Worm (Caenorhabditis elegans) whole organism, late embryonic: ENCODE measurements around the gene srsx-3.

Experiments used
- C08G9.2 ChIP-seq: sonication (generic microtip); optimal IDR thresholded peaks from 2 replicates; lab custom pipeline; 2016; ENCODE audit warnings: mild to moderate bottlenecking, missing genetic modification characterization, moderate library complexity, missing compliant biosample characterization
- C38D4.7 ChIP-seq: fragments of 200-800 bp; sonication (Bioruptor generic); optimal IDR thresholded peaks from 2 replicates; lab custom pipeline; 2018; ENCODE audit warnings: mild to moderate bottlenecking, missing genetic modification characterization, moderate library complexity, missing compliant biosample characterization
- K09A11.1 ChIP-seq: sonication (generic microtip); optimal IDR thresholded peaks from 2 replicates; lab custom pipeline; 2017; ENCODE audit warnings: antibody characterized with exemption, mild to moderate bottlenecking, missing genetic modification characterization, missing compliant biosample characterization; ENCODE audit not compliant: insufficient read depth
- ama-1 ChIP-seq: fragments of 150-350 bp; optimal IDR thresholded peaks from 2 replicates; lab custom pipeline; 2014
- elt-2 ChIP-seq: sonication (generic microtip); optimal IDR thresholded peaks from 2 replicates; lab custom pipeline; 2016; ENCODE audit warnings: missing genetic modification reagents, missing genetic modification characterization, missing compliant biosample characterization
- ets-4 ChIP-seq: sonication (generic microtip); optimal IDR thresholded peaks from 2 replicates; lab custom pipeline; 2016; ENCODE audit warnings: missing genetic modification characterization, missing compliant biosample characterization
- gmeb-2 ChIP-seq: sonication (generic microtip); optimal IDR thresholded peaks from 2 replicates; lab custom pipeline; 2016; ENCODE audit warnings: missing genetic modification characterization, inconsistent platforms, missing compliant biosample characterization
- hlh-30 ChIP-seq: sonication (generic microtip); optimal IDR thresholded peaks from 2 replicates; lab custom pipeline; 2017; ENCODE audit warnings: antibody characterized with exemption, missing genetic modification characterization, missing compliant biosample characterization; ENCODE audit not compliant: insufficient read depth
- lin-11 ChIP-seq: fragments of 200-800 bp; sonication (Bioruptor generic); optimal IDR thresholded peaks from 2 replicates; lab custom pipeline; 2018; ENCODE audit warnings: mild to moderate bottlenecking, missing genetic modification characterization, missing compliant biosample characterization
- nfya-1 ChIP-seq: sonication (generic microtip); optimal IDR thresholded peaks from 2 replicates; lab custom pipeline; 2017; ENCODE audit warnings: missing genetic modification characterization, mild to moderate bottlenecking, missing compliant biosample characterization, antibody characterized with exemption, moderate library complexity
- pha-4 ChIP-seq: fragments of 150-350 bp; optimal IDR thresholded peaks from 2 replicates; lab custom pipeline; 2018; ENCODE audit warnings: missing biosample characterization, missing genetic modification reagents, missing genetic modification characterization
- unc-86 ChIP-seq: sonication (generic microtip); optimal IDR thresholded peaks from 2 replicates; lab custom pipeline; 2016; ENCODE audit warnings: missing genetic modification characterization, missing compliant biosample characterization

ce11 chrV:7926784-7927183 lies 10.3 kb downstream of the srsx-3 start, which contains the start of gene srsx-6:
- TF ChIP-seq ama-1, result no peak
- no peak for TF ChIP-seq nfya-1 (tag; lab: Kevin White, UChicago)
- no peak for TF ChIP-seq pha-4
- no peak for TF ChIP-seq ets-4
- TF ChIP-seq lin-11 (tag; lab: Kevin White, UChicago), result no peak
- TF ChIP-seq elt-2 (tag; lab: Kevin White, UChicago), result no peak
- TF ChIP-seq C38D4.7 (GFP tag; lab: Kevin White, UChicago), result no peak
- TF ChIP-seq gmeb-2 (tag; lab: Kevin White, UChicago), result no peak
- no peak for TF ChIP-seq hlh-30
- no peak for TF ChIP-seq unc-86 (tag; lab: Kevin White, UChicago)
- no peak for TF ChIP-seq K09A11.1
- TF ChIP-seq C08G9.2, result no peak
